Fruit fly (Drosophila melanogaster) S2 (cell line): ENCODE data around the gene Noc1.

Experiments
- CG8478 ChIP-seq: fragments of >200 bp; optimal IDR thresholded peaks from 2 replicates; lab custom pipeline; 2018
- CTCF ChIP-seq, 2 experiments: fragments of >200 bp; optimal IDR thresholded peaks; 2 replicates each; lab custom pipeline; 2018

dm6 chr3L:11061200-11061599, 13.4 kb upstream of the Noc1 start, which contains the start of the genes CG6321 and Blos2:
- TF ChIP-seq CG8478, result no peak
- TF ChIP-seq CTCF (optimal IDR thresholded peaks at IDR 0.05; lab: Kevin White, UChicago), result no peak
